Fruit fly (Drosophila melanogaster) whole organism, larva: ENCODE measurements around the gene CG13962.

ENCODE experiments used
- noc ChIP-seq: fragments of 200-800 bp; sonication (Bioruptor generic); optimal IDR thresholded peaks from 3 replicates; lab custom pipeline; 2019; ENCODE audit warnings: missing biosample characterization, mild to moderate bottlenecking, missing genetic modification characterization, moderate library complexity

Gene CG13962

dm6 chr2L:19814432-19814831 lies at the start of gene CG13962:
Gene CG13962, minus strand, starts transcription at chr2L:19814532.
- no peak for TF ChIP-seq noc (tag; lab: Kevin White, UChicago)

- no peak for TF ChIP-seq noc (tag; lab: Kevin White, UChicago)
Measured at dm6 chr2L:19859746-19860145, 45.4 kb upstream of the CG13962 start.

- no peak for TF ChIP-seq noc (tag; lab: Kevin White, UChicago)
Measured at dm6 chr2L:19855235-19855634, 40.9 kb upstream of the CG13962 start.

dm6 chr2L:19850928-19851327 lies 36.6 kb upstream of the CG13962 start:
- TF ChIP-seq noc (tag; lab: Kevin White, UChicago) = no peak

dm6 chr2L:19849741-19850140 lies 35.4 kb upstream of the CG13962 start:
- TF ChIP-seq noc (tag; lab: Kevin White, UChicago) = no peak

dm6 chr2L:19847542-19847941 lies 33.2 kb upstream of the CG13962 start:
- no peak for TF ChIP-seq noc (tag; lab: Kevin White, UChicago)

- no peak for TF ChIP-seq noc (tag; lab: Kevin White, UChicago)
Measured at dm6 chr2L:19846226-19846625, 31.9 kb upstream of the CG13962 start.

- TF ChIP-seq noc (tag; lab: Kevin White, UChicago) = no peak
Measured at dm6 chr2L:19836226-19836625, 21.9 kb upstream of the CG13962 start.

- TF ChIP-seq noc (tag; lab: Kevin White, UChicago) = no peak
Measured at dm6 chr2L:19835186-19835585, 20.9 kb upstream of the CG13962 start.

dm6 chr2L:19831388-19831787 lies 17.1 kb upstream of the CG13962 start:
- TF ChIP-seq noc (tag; lab: Kevin White, UChicago) = no peak

dm6 chr2L:19829353-19829752 lies 15.0 kb upstream of the CG13962 start:
- no peak for TF ChIP-seq noc (tag; lab: Kevin White, UChicago)

- TF ChIP-seq noc (tag; lab: Kevin White, UChicago) = no peak
Measured at dm6 chr2L:19824290-19824689, 10.0 kb upstream of the CG13962 start.

dm6 chr2L:19819896-19820295 lies 5.6 kb upstream of the CG13962 start:
- TF ChIP-seq noc (tag; lab: Kevin White, UChicago) = no peak

- TF ChIP-seq noc (tag; lab: Kevin White, UChicago) = no peak
Measured at dm6 chr2L:19817147-19817546, 2.8 kb upstream of the CG13962 start.

dm6 chr2L:19810642-19811041 lies 3.7 kb downstream of the CG13962 start:
- no peak for TF ChIP-seq noc (tag; lab: Kevin White, UChicago)

- no peak for TF ChIP-seq noc (tag; lab: Kevin White, UChicago)
Measured at dm6 chr2L:19809515-19810049, 4.8 kb downstream of the CG13962 start.

dm6 chr2L:19805007-19805406 lies 9.3 kb downstream of the CG13962 start:
- TF ChIP-seq noc (tag; lab: Kevin White, UChicago) = no peak
